Worm (Caenorhabditis elegans) whole organism, L2 larva: ENCODE results near the gene F38H4.6.

Source experiments
- F13H6.1 ChIP-seq: sonication (generic microtip); optimal IDR thresholded peaks from 2 replicates; lab custom pipeline; 2016; ENCODE audit warnings: missing genetic modification characterization, missing compliant biosample characterization
- aly-2 ChIP-seq: fragments of 150-350 bp; optimal IDR thresholded peaks from 2 replicates; lab custom pipeline; 2014; ENCODE audit warnings: missing biosample characterization, missing genetic modification characterization
- ama-1 ChIP-seq: fragments of 150-350 bp; optimal IDR thresholded peaks from 2 replicates; lab custom pipeline; 2018; ENCODE audit warnings: inconsistent platforms
- elt-1 ChIP-seq: fragments of 150-350 bp; optimal IDR thresholded peaks from 2 replicates; lab custom pipeline; 2014; ENCODE audit warnings: missing biosample characterization, missing genetic modification characterization
- fos-1 ChIP-seq: fragments of 150-350 bp; optimal IDR thresholded peaks from 2 replicates; lab custom pipeline; 2014; ENCODE audit warnings: missing biosample characterization, missing genetic modification characterization
- lsy-2 ChIP-seq, 2 experiments: fragments of 150-350 bp in 1 of 2; sonication (generic microtip) in 1 of 2; optimal IDR thresholded peaks; 2 replicates each; lab custom pipeline; 2014 to 2017; ENCODE audit warnings: missing biosample characterization in 2 of 2, missing genetic modification characterization in 2 of 2
- mdl-1 ChIP-seq, 2 experiments: fragments of 150-350 bp in 1 of 2; sonication (generic microtip) in 1 of 2; optimal IDR thresholded peaks; 2 replicates each; lab custom pipeline; 2017; ENCODE audit warnings: missing biosample characterization in 2 of 2, missing genetic modification characterization in 2 of 2
- nhr-129 ChIP-seq: fragments of 150-350 bp; optimal IDR thresholded peaks from 2 replicates; lab custom pipeline; 2014; ENCODE audit warnings: missing biosample characterization, missing genetic modification characterization
- nhr-237 ChIP-seq: fragments of 150-350 bp; optimal IDR thresholded peaks from 2 replicates; lab custom pipeline; 2014; ENCODE audit warnings: missing biosample characterization, missing genetic modification characterization
- nhr-6 ChIP-seq: fragments of 150-350 bp; optimal IDR thresholded peaks from 2 replicates; lab custom pipeline; 2014; ENCODE audit warnings: missing biosample characterization, missing genetic modification characterization
- snpc-4 ChIP-seq: fragments of 150-350 bp; optimal IDR thresholded peaks from 2 replicates; lab custom pipeline; 2014; ENCODE audit warnings: missing biosample characterization, missing genetic modification characterization
- unc-55 ChIP-seq: fragments of 150-350 bp; sonication (generic microtip); optimal IDR thresholded peaks from 3 replicates; lab custom pipeline; 2014; ENCODE audit warnings: missing biosample characterization, missing genetic modification reagents, missing genetic modification characterization
- unc-62 ChIP-seq: fragments of 150-350 bp; optimal IDR thresholded peaks from 2 replicates; lab custom pipeline; 2014; ENCODE audit warnings: missing biosample characterization, missing genetic modification reagents, missing genetic modification characterization

- TF ChIP-seq ama-1 (lab: Kevin White, UChicago), result no peak
- TF ChIP-seq aly-2, result no peak
- no peak for TF ChIP-seq F13H6.1 (tag; lab: Kevin White, UChicago)
- no peak for TF ChIP-seq elt-1 (tag; lab: Kevin White, UChicago)
- TF ChIP-seq unc-62 (GFP tag; lab: Kevin White, UChicago), result no peak
- no peak for TF ChIP-seq mdl-1 (tag; optimal IDR thresholded peaks at IDR 0.05; lab: Kevin White, UChicago)
- TF ChIP-seq lsy-2 (tag; optimal IDR thresholded peaks at IDR 0.05; lab: Kevin White, UChicago), result no peak
- TF ChIP-seq snpc-4 (tag; lab: Kevin White, UChicago), result no peak
- no peak for TF ChIP-seq fos-1 (tag; lab: Kevin White, UChicago)
- TF ChIP-seq nhr-129 (tag; lab: Kevin White, UChicago), result no peak
- no peak for TF ChIP-seq unc-55 (GFP tag; lab: Kevin White, UChicago)
- TF ChIP-seq nhr-237 (tag; lab: Kevin White, UChicago), result no peak
- no peak for TF ChIP-seq nhr-6 (tag; lab: Kevin White, UChicago)
These were observed 4.2 kb upstream of the F38H4.6 start, which contains the start of gene F38H4.5 for ce11 chrIV:11851882-11852281.
